Fruit fly (Drosophila melanogaster) whole organism, embryonic: ENCODE measurements around the gene Cht2.
A peak's percentile ranks its signal among the peaks of the same experiment; 100 is the strongest.

ENCODE experiments used
- Abd-B ChIP-seq: fragments of 200-800 bp; sonication (Bioruptor generic); optimal IDR thresholded peaks from 2 replicates; lab custom pipeline; 2018; ENCODE audit warnings: missing biosample characterization, mild to moderate bottlenecking, missing genetic modification characterization, moderate library complexity
- Awh ChIP-seq: fragments of 200-800 bp; sonication (Bioruptor generic); IDR thresholded peaks from 2 replicates; pipeline ENCODE4, ENCODE4 v1.3.6; 2022; ENCODE audit warnings: missing biosample characterization, missing genetic modification characterization
- B-H2 ChIP-seq: fragments of 200-800 bp; sonication (Bioruptor generic); optimal IDR thresholded peaks from 2 replicates; lab custom pipeline; 2018; ENCODE audit warnings: missing biosample characterization, mild to moderate bottlenecking, missing genetic modification characterization
- CG10147 ChIP-seq: fragments of 200-800 bp; sonication (Bioruptor generic); optimal IDR thresholded peaks from 2 replicates; lab custom pipeline; 2019; ENCODE audit warnings: missing biosample characterization, mild to moderate bottlenecking, missing genetic modification characterization, moderate library complexity
- CG10267 ChIP-seq: fragments of 200-800 bp; sonication (Bioruptor generic); optimal IDR thresholded peaks from 2 replicates; lab custom pipeline; 2018; ENCODE audit warnings: missing biosample characterization, mild to moderate bottlenecking, missing genetic modification characterization, moderate library complexity
- CG10366 ChIP-seq: fragments of 200-800 bp; sonication (Bioruptor generic); IDR thresholded peaks from 2 replicates; pipeline ENCODE4 v1.3.6; 2022; ENCODE audit warnings: missing biosample characterization, missing genetic modification characterization
- CG11247 ChIP-seq: fragments of 200-800 bp; sonication (Bioruptor generic); IDR thresholded peaks from 2 replicates; pipeline ENCODE4 v1.3.6; 2022; ENCODE audit warnings: missing biosample characterization, missing genetic modification characterization
- CG17612 ChIP-seq: fragments of 200-800 bp; sonication (Bioruptor generic); IDR thresholded peaks from 2 replicates; pipeline ENCODE4 v1.3.6; 2022; ENCODE audit warnings: missing biosample characterization, missing genetic modification characterization
- CG18599 ChIP-seq: fragments of 200-800 bp; sonication (Bioruptor generic); optimal IDR thresholded peaks from 3 replicates; lab custom pipeline; 2017; ENCODE audit warnings: missing biosample characterization, missing genetic modification characterization, mild to moderate bottlenecking, moderate library complexity, missing genetic modification reagents
- CG2202 ChIP-seq: fragments of 200-800 bp; sonication (Bioruptor generic); optimal IDR thresholded peaks from 2 replicates; lab custom pipeline; 2018; ENCODE audit warnings: missing biosample characterization, mild to moderate bottlenecking, missing genetic modification characterization
- CG34224 ChIP-seq: fragments of 200-800 bp; sonication (Bioruptor generic); IDR thresholded peaks from 3 replicates; pipeline ENCODE4 v1.3.6; 2022; ENCODE audit warnings: missing biosample characterization, missing genetic modification characterization; ENCODE audit not compliant: partially characterized antibody
- CG4707 ChIP-seq: fragments of 200-800 bp; sonication (Bioruptor generic); optimal IDR thresholded peaks from 2 replicates; lab custom pipeline; 2018; ENCODE audit warnings: missing biosample characterization, mild to moderate bottlenecking, missing genetic modification characterization, moderate library complexity
- CG7556 ChIP-seq: fragments of 200-800 bp; sonication (Bioruptor generic); optimal IDR thresholded peaks from 2 replicates; lab custom pipeline; 2017; ENCODE audit warnings: missing biosample characterization, mild to moderate bottlenecking, missing genetic modification characterization
- CG8388 ChIP-seq: fragments of 200-800 bp; sonication (Bioruptor generic); optimal IDR thresholded peaks from 2 replicates; lab custom pipeline; 2019; ENCODE audit warnings: missing biosample characterization, mild to moderate bottlenecking, missing genetic modification characterization, moderate library complexity
- CG8944 ChIP-seq: fragments of 200-800 bp; sonication (Bioruptor generic); optimal IDR thresholded peaks from 3 replicates; lab custom pipeline; 2016; ENCODE audit warnings: missing biosample characterization, missing genetic modification characterization
- CG9727 ChIP-seq: fragments of 200-800 bp; sonication (Bioruptor generic); optimal IDR thresholded peaks from 3 replicates; lab custom pipeline; 2017; ENCODE audit warnings: missing biosample characterization, mild to moderate bottlenecking, missing genetic modification characterization
- Camta ChIP-seq: fragments of 200-800 bp; sonication (Bioruptor generic); optimal IDR thresholded peaks from 2 replicates; lab custom pipeline; 2016; ENCODE audit warnings: missing biosample characterization, missing genetic modification characterization
- Dbx ChIP-seq: fragments of 200-800 bp; sonication (Bioruptor generic); IDR thresholded peaks from 3 replicates; pipeline ENCODE4 v1.3.6; 2022; ENCODE audit warnings: missing biosample characterization, missing genetic modification characterization
- Dfd ChIP-seq, 2 experiments: fragments of >200 bp; optimal IDR thresholded peaks; 2 replicates each; lab custom pipeline; 2017; ENCODE audit warnings: missing biosample characterization in 2 of 2, missing genetic modification characterization in 2 of 2
- Dref ChIP-seq: fragments of 200-800 bp; sonication (Bioruptor generic); IDR thresholded peaks from 2 replicates; pipeline ENCODE4 v1.3.6; 2022; ENCODE audit warnings: missing biosample characterization, missing genetic modification characterization
- Elba2 ChIP-seq: fragments of 200-800 bp; sonication (Bioruptor generic); optimal IDR thresholded peaks from 3 replicates; lab custom pipeline; 2016; ENCODE audit warnings: missing biosample characterization, missing genetic modification characterization
- Fer1 ChIP-seq: fragments of 200-800 bp; sonication (Bioruptor generic); optimal IDR thresholded peaks from 2 replicates; lab custom pipeline; 2017; ENCODE audit warnings: missing biosample characterization, mild to moderate bottlenecking, missing genetic modification characterization
- Hmx ChIP-seq: fragments of 200-800 bp; sonication (Bioruptor generic); optimal IDR thresholded peaks from 2 replicates; lab custom pipeline; 2016; ENCODE audit warnings: missing biosample characterization, missing genetic modification characterization
- Hr51 ChIP-seq, 2 experiments: fragments of 200-800 bp; sonication (Bioruptor generic); optimal IDR thresholded peaks; 2 replicates in 1 of 2; 3 replicates in 1 of 2; lab custom pipeline; 2016 to 2018; ENCODE audit warnings: missing biosample characterization in 2 of 2, missing genetic modification characterization in 2 of 2, mild to moderate bottlenecking in 1 of 2, moderate library complexity in 1 of 2
- Hr78 ChIP-seq, 2 experiments: fragments of 200-800 bp in 1 of 2; fragments of >200 bp in 1 of 2; sonication (Bioruptor generic) in 1 of 2; optimal IDR thresholded peaks; 2 replicates each; lab custom pipeline; 2017 to 2019; ENCODE audit warnings: missing biosample characterization in 2 of 2, missing genetic modification characterization in 2 of 2, mild to moderate bottlenecking in 1 of 2, moderate library complexity in 1 of 2
- MESR4 ChIP-seq: fragments of 200-800 bp; sonication (Bioruptor generic); optimal IDR thresholded peaks from 2 replicates; lab custom pipeline; 2018; ENCODE audit warnings: missing biosample characterization, mild to moderate bottlenecking, missing genetic modification characterization, moderate library complexity
- Meics ChIP-seq: fragments of 200-800 bp; sonication (Bioruptor generic); optimal IDR thresholded peaks from 2 replicates; lab custom pipeline; 2017; ENCODE audit warnings: missing biosample characterization, mild to moderate bottlenecking, missing genetic modification characterization
- Oli ChIP-seq: fragments of 200-800 bp; sonication (Bioruptor generic); optimal IDR thresholded peaks from 2 replicates; lab custom pipeline; 2018; ENCODE audit warnings: missing biosample characterization, mild to moderate bottlenecking, missing genetic modification characterization, moderate library complexity
- ac ChIP-seq: fragments of 200-800 bp; sonication (Bioruptor generic); optimal IDR thresholded peaks from 3 replicates; lab custom pipeline; 2017; ENCODE audit warnings: missing biosample characterization, mild to moderate bottlenecking, missing genetic modification characterization
- al ChIP-seq: fragments of 200-800 bp; sonication (Bioruptor generic); IDR thresholded peaks from 2 replicates; pipeline ENCODE4 v1.3.6; 2022; ENCODE audit warnings: missing biosample characterization, missing genetic modification characterization
- ase ChIP-seq: fragments of 200-800 bp; sonication (Bioruptor generic); IDR thresholded peaks from 3 replicates; pipeline ENCODE4 v1.3.6; 2022; ENCODE audit warnings: missing biosample characterization, missing genetic modification characterization
- bigmax ChIP-seq: fragments of 200-800 bp; sonication (Bioruptor generic); optimal IDR thresholded peaks from 2 replicates; lab custom pipeline; 2018; ENCODE audit warnings: missing biosample characterization, mild to moderate bottlenecking, missing genetic modification characterization
- disco-r ChIP-seq: fragments of 200-800 bp; sonication (Bioruptor generic); optimal IDR thresholded peaks from 2 replicates; lab custom pipeline; 2016; ENCODE audit warnings: missing biosample characterization, missing genetic modification characterization
- en ChIP-seq: fragments of 200-800 bp; sonication (Bioruptor generic); optimal IDR thresholded peaks from 2 replicates; lab custom pipeline; 2016; ENCODE audit warnings: missing biosample characterization, missing genetic modification characterization
- esg ChIP-seq: fragments of 200-800 bp; sonication (Bioruptor generic); conservative IDR thresholded peaks from 2 replicates; pipeline ENCODE4 v1.3.6; 2022; ENCODE audit warnings: missing biosample characterization, missing genetic modification characterization
- fd64A ChIP-seq: fragments of 200-800 bp; sonication (Bioruptor generic); optimal IDR thresholded peaks from 3 replicates; lab custom pipeline; 2018; ENCODE audit warnings: missing biosample characterization, mild to moderate bottlenecking, missing genetic modification characterization
- fd96Cb ChIP-seq: fragments of 200-800 bp; sonication (Bioruptor generic); optimal IDR thresholded peaks from 2 replicates; lab custom pipeline; 2018; ENCODE audit warnings: missing biosample characterization, mild to moderate bottlenecking, missing genetic modification characterization, moderate library complexity
- grau ChIP-seq: fragments of 200-800 bp; optimal IDR thresholded peaks from 3 replicates; lab custom pipeline; 2019; ENCODE audit warnings: missing biosample characterization, mild to moderate bottlenecking, missing genetic modification characterization, moderate library complexity
- gt ChIP-seq: fragments of 200-800 bp; sonication (Bioruptor generic); IDR thresholded peaks from 2 replicates; pipeline ENCODE4 v1.3.6; 2022; ENCODE audit warnings: missing biosample characterization, missing genetic modification characterization
- h ChIP-seq: fragments of >200 bp; optimal IDR thresholded peaks from 2 replicates; lab custom pipeline; 2017
- lab ChIP-seq: fragments of 200-800 bp; sonication (Bioruptor generic); optimal IDR thresholded peaks from 3 replicates; lab custom pipeline; 2017; ENCODE audit warnings: missing biosample characterization, missing genetic modification characterization, mild to moderate bottlenecking, moderate library complexity, missing genetic modification reagents
- lola ChIP-seq, 3 experiments: fragments of >200 bp in 2 of 3; fragments of 200-800 bp in 1 of 3; sonication (Bioruptor generic) in 1 of 3; optimal IDR thresholded peaks; 2 replicates each; lab custom pipeline; 2017 to 2019; ENCODE audit warnings: missing biosample characterization in 3 of 3, missing genetic modification characterization in 3 of 3, mild to moderate bottlenecking in 1 of 3, moderate library complexity in 1 of 3
- nau ChIP-seq: fragments of 200-800 bp; sonication (Bioruptor generic); optimal IDR thresholded peaks from 3 replicates; lab custom pipeline; 2017; ENCODE audit warnings: missing biosample characterization, mild to moderate bottlenecking, missing genetic modification characterization, missing genetic modification reagents
- sc ChIP-seq, 3 experiments: fragments of >200 bp in 2 of 3; fragments of 200-800 bp in 1 of 3; sonication (Bioruptor generic) in 1 of 3; optimal IDR thresholded peaks; 2 replicates in 2 of 3; 3 replicates in 1 of 3; lab custom pipeline; 2017; ENCODE audit warnings: mild to moderate bottlenecking in 1 of 3, missing biosample characterization in 1 of 3, missing genetic modification characterization in 1 of 3, missing genetic modification reagents in 1 of 3
- sug ChIP-seq: fragments of 200-800 bp; optimal IDR thresholded peaks from 2 replicates; lab custom pipeline; 2019; ENCODE audit warnings: missing biosample characterization, mild to moderate bottlenecking, missing genetic modification characterization, moderate library complexity
- unpg ChIP-seq: fragments of 200-800 bp; sonication (Bioruptor generic); optimal IDR thresholded peaks from 3 replicates; lab custom pipeline; 2018; ENCODE audit warnings: missing biosample characterization, mild to moderate bottlenecking, missing genetic modification characterization, moderate library complexity
- vnd ChIP-seq: fragments of 200-800 bp; sonication (Bioruptor generic); IDR thresholded peaks from 3 replicates; pipeline ENCODE4 v1.3.6; 2022; ENCODE audit warnings: missing biosample characterization, missing genetic modification characterization; ENCODE audit not compliant: partially characterized antibody

The Cht2 gene

DNA sequence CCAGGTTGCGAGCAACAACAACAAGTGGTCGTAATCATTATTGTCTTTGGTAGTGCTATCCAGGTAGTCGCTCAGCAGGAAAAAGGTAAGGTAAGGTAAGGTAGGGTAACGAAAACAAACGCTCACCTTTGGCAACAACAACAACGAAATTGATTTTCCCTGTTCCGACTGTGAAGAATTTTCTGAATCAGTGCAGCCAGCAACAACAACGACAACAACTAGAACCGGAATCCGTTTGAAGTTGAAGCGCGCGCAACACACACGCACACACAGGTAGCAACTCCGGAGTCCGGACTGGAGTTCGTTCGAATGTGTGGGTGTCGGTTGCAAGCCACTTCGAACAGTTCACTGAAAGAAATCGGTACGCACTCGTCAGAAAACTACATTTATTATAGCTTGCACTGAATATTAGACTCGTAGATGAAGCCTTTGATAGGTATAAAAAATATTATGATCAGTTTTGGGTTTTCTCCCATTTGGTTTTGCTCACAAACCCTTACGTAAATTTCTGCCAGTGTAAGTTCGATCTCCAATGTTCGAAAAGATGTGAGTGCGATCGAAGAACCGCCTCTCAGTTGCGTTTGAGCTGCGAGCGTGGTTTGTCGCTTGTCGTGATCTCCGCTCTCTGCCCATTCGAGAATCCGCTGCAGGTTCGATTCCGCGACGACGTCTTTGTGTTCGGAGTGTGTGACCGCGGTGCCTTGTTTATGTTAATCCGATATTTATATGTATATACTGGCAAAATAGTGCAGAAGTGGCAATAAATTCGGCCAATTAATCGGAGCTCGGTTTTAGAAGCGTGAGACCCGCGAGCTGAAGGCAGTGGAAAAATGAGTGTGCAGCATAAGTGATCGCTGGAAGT is 9.2 kb downstream of the Cht2 start, which contains the start of gene CG13921 (continued):
- peak; percentile 93 for TF ChIP-seq sug
- peak; percentile 98 for TF ChIP-seq ase
- TF ChIP-seq CG11247 (GFP tag; lab: Robert Waterston, UW): peak; percentile 98
- peak; percentile 98 for TF ChIP-seq CG10147 (GFP tag; lab: Kevin White, UChicago)
- TF ChIP-seq Abd-B (GFP tag; lab: Kevin White, UChicago): peak; percentile 98
- TF ChIP-seq Meics (GFP tag; lab: Kevin White, UChicago): peak; percentile 98
- peak; percentile 97 to 99 for TF ChIP-seq Hr51 (GFP tag; optimal IDR thresholded peaks at IDR 0.05; lab: Kevin White, UChicago)
- TF ChIP-seq B-H2 (GFP tag; lab: Kevin White, UChicago): peak; percentile 80
- peak; percentile 100 for TF ChIP-seq CG9727 (GFP tag; lab: Kevin White, UChicago)
- TF ChIP-seq CG17612: peak; percentile 93
- TF ChIP-seq Hr78 (GFP tag; optimal IDR thresholded peaks at IDR 0.05; lab: Kevin White, UChicago): peak in 1 of 2 experiments; percentile 92
- TF ChIP-seq lola (GFP tag; optimal IDR thresholded peaks at IDR 0.05; lab: Kevin White, UChicago): peak in 1 of 3 experiments; percentile 99
- peak; percentile 98 for TF ChIP-seq CG2202
- TF ChIP-seq Elba2 (GFP tag; lab: Kevin White, UChicago): peak; percentile 99
- peak; percentile 99 for TF ChIP-seq Dbx (GFP tag; lab: Robert Waterston, UW)
- TF ChIP-seq Awh: peak; percentile 99
- peak; percentile 97 for TF ChIP-seq Fer1 (GFP tag; lab: Kevin White, UChicago)
- TF ChIP-seq unpg (GFP tag; lab: Kevin White, UChicago): peak; percentile 99
- TF ChIP-seq MESR4 (GFP tag; lab: Kevin White, UChicago): peak; percentile 77
- peak; percentile 99 for TF ChIP-seq lab (GFP tag; lab: Kevin White, UChicago)
- peak; percentile 97 for TF ChIP-seq grau (tag; lab: Kevin White, UChicago)
- TF ChIP-seq vnd (GFP tag; lab: Robert Waterston, UW): no peak
- TF ChIP-seq CG10366: peak; percentile 99
- TF ChIP-seq en: peak; percentile 99
- peak; percentile 98 for TF ChIP-seq gt (GFP tag; lab: Robert Waterston, UW)
- peak; percentile 93 for TF ChIP-seq CG4707 (GFP tag; lab: Kevin White, UChicago)
- TF ChIP-seq disco-r (GFP tag; lab: Kevin White, UChicago): peak; percentile 98
- peak; percentile 99 for TF ChIP-seq CG10267 (tag; lab: Kevin White, UChicago)
- TF ChIP-seq ac (GFP tag; lab: Kevin White, UChicago): peak; percentile 95
- no peak for TF ChIP-seq nau (GFP tag; lab: Kevin White, UChicago)
- TF ChIP-seq sc (optimal IDR thresholded peaks at IDR 0.05; lab: Kevin White, UChicago): no peak
- peak; percentile 98 for TF ChIP-seq sc (GFP tag; optimal IDR thresholded peaks at IDR 0.05; lab: Kevin White, UChicago)
- TF ChIP-seq fd64A: peak; percentile 98
- peak; percentile 99 for TF ChIP-seq CG8388
- peak; percentile 99 for TF ChIP-seq esg (GFP tag; lab: Robert Waterston, UW)
- peak; percentile 98 for TF ChIP-seq CG18599 (GFP tag; lab: Kevin White, UChicago)
- TF ChIP-seq bigmax (GFP tag; lab: Kevin White, UChicago): peak; percentile 63
- TF ChIP-seq Oli (tag; lab: Kevin White, UChicago): peak; percentile 99
- TF ChIP-seq fd96Cb (tag; lab: Kevin White, UChicago): peak; percentile 100
- TF ChIP-seq CG34224: no peak
- TF ChIP-seq Hmx (GFP tag; lab: Kevin White, UChicago): peak; percentile 95
- TF ChIP-seq Dfd (GFP tag; optimal IDR thresholded peaks at IDR 0.05; lab: Kevin White, UChicago): no peak
- TF ChIP-seq Camta (GFP tag; lab: Kevin White, UChicago): peak; percentile 99
- TF ChIP-seq CG8944 (GFP tag; lab: Kevin White, UChicago): peak; percentile 99
- TF ChIP-seq CG7556 (GFP tag; lab: Kevin White, UChicago): peak; percentile 99
- TF ChIP-seq al (GFP tag; lab: Robert Waterston, UW): peak; percentile 99
- TF ChIP-seq h (lab: Kevin White, UChicago): no peak
- peak; percentile 46 for TF ChIP-seq Dref (GFP tag; lab: Robert Waterston, UW)
